Worm (Caenorhabditis elegans): ENCODE measurements around the gene mans-2.
A peak's percentile ranks its signal among the peaks of the same experiment; 100 is the strongest.

ce11 chrV:11979673-11980561 is 5.4 kb downstream of the mans-2 start, which contains the start of gene snr-4:
- TF ChIP-seq hif-1 (tag; optimal IDR thresholded peaks at IDR 0.05) (peak; percentile 50 to 84), ama-1 (optimal IDR thresholded peaks at IDR 0.05) (peak; percentile 98), nhr-11 (tag; optimal IDR thresholded peaks at IDR 0.05) (peak; percentile 90), lin-39 (tag; optimal IDR thresholded peaks at IDR 0.05) (no peak), fos-1 (tag; optimal IDR thresholded peaks at IDR 0.05) (no peak)

All from whole organism, L4 larva.